Fruit fly (Drosophila melanogaster): ENCODE data around the gene CG6026.

Gene CG6026

DNA sequence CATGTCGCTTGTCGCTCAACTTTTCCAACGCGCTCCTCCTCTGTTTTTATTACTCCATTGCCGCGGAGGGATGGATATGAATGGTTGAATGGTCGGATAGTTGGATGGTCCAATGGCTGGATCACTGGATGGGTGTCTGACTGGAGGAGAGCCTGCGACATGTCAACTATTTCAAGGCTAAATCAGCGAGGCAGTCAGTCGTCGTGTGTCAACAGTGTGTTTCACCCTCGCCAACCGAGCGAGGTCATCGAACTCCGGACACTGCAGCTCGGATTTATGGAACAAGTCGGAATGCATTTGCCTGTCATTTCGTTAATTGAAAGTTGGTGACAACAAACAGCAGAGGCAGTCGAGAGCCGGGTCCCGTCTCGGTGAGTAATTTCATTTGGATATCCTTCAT, 38.6 kb downstream of the CG6026 start:
- no peak for TF ChIP-seq CG17801 (GFP tag; optimal IDR thresholded peaks at IDR 0.05; ENCODE audit: partially characterized antibody)

DNA sequence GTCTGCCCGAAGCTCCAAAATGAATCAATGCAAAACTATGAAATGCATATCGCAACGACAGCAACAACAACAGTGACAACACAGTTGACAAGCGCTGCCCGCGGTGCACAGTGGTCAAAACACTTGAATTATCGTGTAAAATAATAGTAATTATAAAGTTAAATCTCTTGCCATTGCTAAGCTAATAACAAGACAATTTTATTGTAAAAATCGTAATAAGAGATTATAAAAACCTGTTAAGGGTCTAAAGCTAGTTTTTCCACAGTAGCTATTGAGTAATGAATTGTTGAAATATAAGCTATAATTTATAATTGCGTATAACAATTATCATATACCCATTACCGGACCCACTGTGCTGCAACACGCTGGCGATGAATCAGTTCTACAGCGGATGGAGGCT, 39.7 kb downstream of the CG6026 start:
- peak; percentile 69 for TF ChIP-seq CG17801 (GFP tag; optimal IDR thresholded peaks at IDR 0.05; ENCODE audit: partially characterized antibody)

DNA sequence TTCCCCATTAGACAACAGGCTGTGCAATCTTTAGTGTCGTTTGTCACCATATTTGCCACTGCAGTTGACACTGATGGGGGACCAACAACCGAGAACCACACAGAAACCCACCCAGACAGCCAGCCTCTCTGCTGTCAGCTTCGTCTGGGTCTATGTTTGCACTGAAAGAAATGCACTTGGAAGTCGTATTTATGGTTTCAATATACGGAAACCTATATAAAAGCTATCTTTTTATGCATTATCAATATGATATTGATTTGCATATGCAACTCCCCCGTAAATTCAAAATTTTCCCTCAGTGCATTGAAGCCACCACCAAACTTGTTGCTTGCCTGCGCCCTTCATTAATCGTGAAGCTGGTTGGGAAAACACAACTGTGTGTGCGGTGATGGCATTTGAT, 40.9 kb downstream of the CG6026 start:
- TF ChIP-seq CG17801 (GFP tag; optimal IDR thresholded peaks at IDR 0.05; ENCODE audit: partially characterized antibody), result no peak

- TF ChIP-seq CG17801 (GFP tag; optimal IDR thresholded peaks at IDR 0.05; ENCODE audit: partially characterized antibody), result no peak
Observed at dm6 chr3R:19075135-19075534, 41.8 kb downstream of the CG6026 start.

dm6 chr3R:19077856-19078255, 44.5 kb downstream of the CG6026 start:
- TF ChIP-seq CG17801 (GFP tag; optimal IDR thresholded peaks at IDR 0.05; ENCODE audit: partially characterized antibody), result no peak

DNA sequence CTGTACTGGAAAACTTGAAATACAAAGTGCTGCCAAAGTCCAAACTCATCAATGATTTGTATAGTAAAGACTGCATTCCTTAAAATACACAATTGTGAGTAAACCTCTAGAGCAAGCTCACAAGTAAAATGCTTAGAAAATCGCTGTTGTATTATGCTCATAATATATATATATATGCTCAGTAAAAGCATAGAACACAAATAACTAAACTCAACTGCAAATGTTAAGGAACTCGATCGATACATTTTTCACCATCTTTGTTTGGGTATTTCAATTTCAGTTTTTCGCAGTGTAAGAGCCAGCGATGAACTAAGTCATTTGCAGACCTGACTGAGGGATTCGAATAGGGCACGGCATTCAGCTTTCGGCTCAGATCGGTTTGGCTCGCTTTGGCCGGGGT, 45.8 kb downstream of the CG6026 start:
- TF ChIP-seq CG17801 (GFP tag; optimal IDR thresholded peaks at IDR 0.05; ENCODE audit: partially characterized antibody), result no peak

DNA sequence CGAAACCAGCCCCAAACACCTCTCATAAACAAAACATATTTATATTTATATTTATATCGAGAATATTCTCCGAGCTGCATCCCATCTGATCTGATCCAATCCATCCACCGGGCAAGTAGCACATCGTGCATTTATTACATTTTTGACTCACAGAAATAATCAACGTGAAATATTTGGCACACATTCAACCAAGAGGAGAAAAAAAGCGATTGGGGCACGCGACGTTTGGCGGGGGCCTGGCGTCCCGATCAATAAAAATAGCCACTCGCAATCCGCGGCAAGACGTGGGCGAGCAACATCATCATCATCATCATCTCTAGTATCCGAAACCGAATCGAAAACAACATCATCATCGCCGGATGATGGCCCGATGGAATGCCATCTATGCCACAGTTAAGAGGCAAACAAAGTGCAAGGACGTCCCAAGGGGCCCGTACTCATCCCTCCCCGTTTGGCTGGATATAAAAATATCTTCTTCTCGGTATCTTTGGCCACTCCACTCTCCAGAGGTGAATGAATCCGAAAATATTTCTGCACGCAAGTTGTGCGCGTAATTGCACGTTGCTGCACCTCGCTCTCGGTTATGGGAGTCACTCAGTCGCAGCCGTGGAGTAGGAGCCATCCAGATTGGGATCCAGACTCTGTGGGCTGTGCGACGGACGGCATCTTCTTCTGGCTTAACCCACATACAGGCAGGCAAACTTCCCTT, 47.5 kb downstream of the CG6026 start:
- no peak for TF ChIP-seq CG17801 (GFP tag; optimal IDR thresholded peaks at IDR 0.05; ENCODE audit: partially characterized antibody)

DNA sequence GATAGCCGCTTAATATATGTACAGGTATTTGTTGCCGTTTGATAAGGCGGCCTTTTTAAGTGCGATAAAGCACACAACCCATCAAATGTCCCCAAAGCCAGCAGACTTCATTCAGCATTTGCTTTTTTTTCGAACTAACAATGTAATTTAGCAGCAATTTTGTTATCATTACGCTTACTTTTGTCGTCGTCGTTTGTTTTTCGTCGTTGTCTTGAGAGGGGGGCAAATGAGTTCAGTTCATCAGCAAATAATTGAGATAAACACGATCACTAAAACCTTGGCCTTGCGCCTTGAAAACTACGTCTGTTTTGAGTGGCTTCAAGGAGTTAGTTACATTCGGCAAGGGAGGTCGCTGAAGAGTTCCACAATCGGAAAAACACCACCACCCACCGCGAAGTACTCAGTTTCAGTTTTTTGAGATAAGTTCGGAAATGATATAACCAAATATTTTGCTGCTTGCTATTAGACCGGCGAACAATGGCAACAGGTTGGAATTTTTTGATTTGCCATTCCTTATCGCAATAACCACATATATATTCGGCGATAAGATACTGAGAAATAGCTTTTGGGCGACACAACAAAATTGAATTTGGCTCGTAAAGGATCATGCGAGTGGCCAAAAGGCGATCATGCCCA, 55.7 kb downstream of the CG6026 start:
- TF ChIP-seq CG17801 (GFP tag; optimal IDR thresholded peaks at IDR 0.05; ENCODE audit: partially characterized antibody), result no peak

dm6 chr3R:19090983-19091748, 57.8 kb downstream of the CG6026 start:
- no peak for TF ChIP-seq CG17801 (GFP tag; optimal IDR thresholded peaks at IDR 0.05; ENCODE audit: partially characterized antibody)

DNA sequence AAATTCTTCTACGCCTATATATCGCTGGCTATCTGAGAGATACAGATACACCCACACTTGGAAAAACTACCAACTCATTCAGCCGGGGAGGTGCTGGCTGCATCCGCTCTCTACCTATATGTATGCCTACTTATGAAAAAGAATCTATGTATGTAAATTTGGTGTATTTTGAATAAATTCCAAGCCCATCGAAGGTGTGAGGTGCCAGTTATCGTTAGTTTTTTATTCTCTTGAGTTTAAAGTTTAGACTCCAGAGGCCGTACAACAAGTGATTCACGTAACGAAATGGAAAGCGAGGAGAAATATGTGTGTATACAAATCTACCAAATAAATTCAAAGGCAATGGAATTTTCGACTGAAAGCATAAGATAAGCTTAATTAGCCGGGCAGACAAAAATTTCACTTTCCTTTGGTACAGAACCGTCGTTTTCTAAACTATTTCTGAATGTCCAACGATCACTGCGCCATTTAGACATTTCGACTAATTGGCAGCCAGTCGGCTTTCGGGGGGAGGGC, 58.5 kb downstream of the CG6026 start:
- no peak for TF ChIP-seq CG17801 (GFP tag; optimal IDR thresholded peaks at IDR 0.05; ENCODE audit: partially characterized antibody)

- no peak for TF ChIP-seq CG17801 (GFP tag; optimal IDR thresholded peaks at IDR 0.05; ENCODE audit: partially characterized antibody)
Observed at dm6 chr3R:19092367-19093126, 59.2 kb downstream of the CG6026 start.

DNA sequence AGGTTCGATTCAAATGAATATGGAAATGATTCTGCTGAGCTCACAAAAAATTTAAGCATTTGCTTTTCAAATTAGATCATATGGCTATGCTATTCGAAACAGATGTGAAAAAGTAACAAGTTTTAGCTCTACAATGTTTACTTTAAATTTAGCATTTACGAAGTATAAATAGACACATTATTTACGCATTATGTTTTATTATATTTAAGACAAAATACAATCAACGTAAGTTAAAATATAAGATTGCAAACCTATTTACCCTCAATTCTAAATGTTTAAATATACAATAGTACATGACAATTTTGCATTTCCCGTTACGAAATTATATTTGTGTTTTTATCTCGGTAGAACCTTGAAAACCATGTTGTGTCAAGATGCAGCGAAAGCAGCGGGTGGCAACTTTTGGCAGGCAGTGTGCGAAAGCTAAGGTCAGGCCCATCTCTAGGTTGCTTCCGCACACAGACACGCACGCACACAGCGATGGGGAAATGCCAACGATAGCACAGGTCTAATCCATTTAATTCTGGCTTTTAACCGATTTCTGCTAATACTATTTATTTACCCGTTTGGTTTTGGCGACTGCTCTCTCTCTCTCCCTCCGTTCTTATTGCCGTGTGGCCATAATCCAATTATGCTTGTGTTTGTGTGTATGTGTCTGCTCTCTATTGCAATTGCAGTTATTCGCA, 59.9 kb downstream of the CG6026 start:
- no peak for TF ChIP-seq CG17801 (GFP tag; optimal IDR thresholded peaks at IDR 0.05; ENCODE audit: partially characterized antibody)

dm6 chr3R:19094039-19094438, 60.7 kb downstream of the CG6026 start, which contains the start of gene cdi:
Gene cdi (minus strand): TSS chr3R:19094270.
- peak; percentile 57 for TF ChIP-seq CG17801 (GFP tag; optimal IDR thresholded peaks at IDR 0.05; ENCODE audit: partially characterized antibody)

All from ovary, adult (tissue).